Worm (Caenorhabditis elegans): Measurements from ENCODE around the gene C16C10.1.
A peak's percentile ranks its signal among the peaks of the same experiment; 100 is the strongest.

The C16C10.1 gene

ce11 chrIII:4150919-4151318 is 30.3 kb downstream of the C16C10.1 start (continued):
- TF ChIP-seq jun-1 (tag; optimal IDR thresholded peaks at IDR 0.05), result peak; percentile 17
- TF ChIP-seq ces-1 (GFP tag; optimal IDR thresholded peaks at IDR 0.05), result no peak
- peak; percentile 12 for TF ChIP-seq zip-4 (GFP tag; optimal IDR thresholded peaks at IDR 0.05)
- TF ChIP-seq nhr-47 (tag; optimal IDR thresholded peaks at IDR 0.05), result peak; percentile 78
- TF ChIP-seq egl-27 (tag; optimal IDR thresholded peaks at IDR 0.05), result no peak
- TF ChIP-seq ceh-8 (GFP tag; optimal IDR thresholded peaks at IDR 0.05), result no peak
- peak; percentile 20 for TF ChIP-seq C04F5.9 (tag; optimal IDR thresholded peaks at IDR 0.05)
- peak; percentile 85 for TF ChIP-seq nhr-71 (tag; optimal IDR thresholded peaks at IDR 0.05)
- no peak for TF ChIP-seq unc-98 (GFP tag; IDR thresholded peaks at IDR 0.05)
- no peak for TF ChIP-seq zag-1 (tag; optimal IDR thresholded peaks at IDR 0.05)
- no peak for TF ChIP-seq mef-2 (tag; optimal IDR thresholded peaks at IDR 0.05)
- no peak for TF ChIP-seq lir-3 (tag; optimal IDR thresholded peaks at IDR 0.05; ENCODE audit: poor library complexity)
- TF ChIP-seq sptf-1 (tag; optimal IDR thresholded peaks at IDR 0.05), result no peak
- TF ChIP-seq hpl-2 (GFP tag; optimal IDR thresholded peaks at IDR 0.05), result no peak
- no peak for TF ChIP-seq ets-5 (GFP tag; IDR thresholded peaks at IDR 0.05)
- TF ChIP-seq lsy-2 (tag; optimal IDR thresholded peaks at IDR 0.05), result peak; percentile 98 to 99
- no peak for TF ChIP-seq pqm-1 (tag; optimal IDR thresholded peaks at IDR 0.05)
- peak; percentile 45 for TF ChIP-seq fos-1 (tag; optimal IDR thresholded peaks at IDR 0.05)
- peak; percentile 27 for TF ChIP-seq lin-39 (tag; optimal IDR thresholded peaks at IDR 0.05)
- TF ChIP-seq isw-1 (GFP tag; IDR thresholded peaks at IDR 0.05), result peak; percentile 74
- TF ChIP-seq elt-3 (tag; optimal IDR thresholded peaks at IDR 0.05), result peak in 3 of 6 experiments; percentile 4 to 70 (median 39)
- no peak for TF ChIP-seq ztf-11 (tag; optimal IDR thresholded peaks at IDR 0.05)
- peak; percentile 50 for TF ChIP-seq unc-86 (tag; optimal IDR thresholded peaks at IDR 0.05)
- TF ChIP-seq nhr-11 (tag; optimal IDR thresholded peaks at IDR 0.05), result no peak
- no peak for TF ChIP-seq nhr-28 (tag; optimal IDR thresholded peaks at IDR 0.05)
- peak in 1 of 2 experiments; percentile 67 for TF ChIP-seq mdl-1 (tag; optimal IDR thresholded peaks at IDR 0.05)
- TF ChIP-seq alr-1 (tag; optimal IDR thresholded peaks at IDR 0.05; ENCODE audit: borderline replicate concordance), result no peak
- TF ChIP-seq lin-15B (tag; optimal IDR thresholded peaks at IDR 0.05), result peak; percentile 42
- no peak for TF ChIP-seq aha-1 (tag; optimal IDR thresholded peaks at IDR 0.05)
- TF ChIP-seq nhr-76 (tag; optimal IDR thresholded peaks at IDR 0.05), result no peak
- no peak for TF ChIP-seq efl-3 (GFP tag; optimal IDR thresholded peaks at IDR 0.05)
- peak; percentile 54 for TF ChIP-seq nhr-237 (tag; optimal IDR thresholded peaks at IDR 0.05)
- TF ChIP-seq pax-3 (tag; optimal IDR thresholded peaks at IDR 0.05), result peak; percentile 50
- TF ChIP-seq elt-2 (tag; optimal IDR thresholded peaks at IDR 0.05), result peak; percentile 28
- TF ChIP-seq vab-15 (tag; optimal IDR thresholded peaks at IDR 0.05), result no peak
- TF ChIP-seq skn-1 (tag; optimal IDR thresholded peaks at IDR 0.05), result peak; percentile 70

ce11 chrIII:4143170-4143569 is 38.1 kb downstream of the C16C10.1 start:
- TF ChIP-seq hlh-17 (GFP tag; optimal IDR thresholded peaks at IDR 0.05; ENCODE audit: borderline replicate concordance) (no peak), efl-1 (optimal IDR thresholded peaks at IDR 0.05) (no peak), efl-1 (GFP tag; optimal IDR thresholded peaks at IDR 0.05 in 1 of 2) (peak in 1 of 2 experiments; percentile 15)

ce11 chrIII:4137180-4137579 is 44.1 kb downstream of the C16C10.1 start:
- TF ChIP-seq fos-1 (tag; optimal IDR thresholded peaks at IDR 0.05) (no peak), nhr-90 (tag; optimal IDR thresholded peaks at IDR 0.05; ENCODE audit: poor library complexity) (no peak), hpl-2 (GFP tag; optimal IDR thresholded peaks at IDR 0.05) (no peak), ceh-63 (GFP tag; optimal IDR thresholded peaks at IDR 0.05) (no peak), lsy-2 (tag; optimal IDR thresholded peaks at IDR 0.05) (no peak), irx-1 (tag; optimal IDR thresholded peaks at IDR 0.05) (no peak), pag-3 (tag; optimal IDR thresholded peaks at IDR 0.05; ENCODE audit: borderline replicate concordance, insufficient read depth) (no peak), pax-3 (tag; optimal IDR thresholded peaks at IDR 0.05) (no peak), unc-30 (tag; optimal IDR thresholded peaks at IDR 0.05) (no peak), hlh-4 (tag; optimal IDR thresholded peaks at IDR 0.05) (no peak), ets-5 (GFP tag; IDR thresholded peaks at IDR 0.05) (no peak), efl-1 (optimal IDR thresholded peaks at IDR 0.05) (no peak), efl-1 (GFP tag; optimal IDR thresholded peaks at IDR 0.05 in 1 of 2) (no peak), alr-1 (tag; optimal IDR thresholded peaks at IDR 0.05; ENCODE audit: borderline replicate concordance) (no peak), fkh-4 (tag; optimal IDR thresholded peaks at IDR 0.05; ENCODE audit: borderline replicate concordance) (no peak), Y116A8C.19 (tag; optimal IDR thresholded peaks at IDR 0.05; ENCODE audit: borderline replicate concordance) (no peak)

All from whole organism, L1 larva.